Fruit fly (Drosophila melanogaster) whole organism, wandering third instar larva: Measurements from ENCODE around the gene CG5180.
A peak's percentile ranks its signal among the peaks of the same experiment; 100 is the strongest.

Experiments
- Jra ChIP-seq: sonication (Bioruptor generic); optimal IDR thresholded peaks from 2 replicates; lab custom pipeline; 2016; ENCODE audit warnings: missing biosample characterization, missing genetic modification characterization
- Sp1 ChIP-seq: fragments of 200-800 bp; sonication (Bioruptor generic); optimal IDR thresholded peaks from 3 replicates; lab custom pipeline; 2019; ENCODE audit warnings: missing biosample characterization, mild to moderate bottlenecking, missing genetic modification characterization, moderate library complexity
- h ChIP-seq: fragments of 200-800 bp; sonication (Bioruptor generic); optimal IDR thresholded peaks from 3 replicates; lab custom pipeline; 2016; ENCODE audit warnings: missing biosample characterization, mild to moderate bottlenecking, missing genetic modification characterization
- lola ChIP-seq: fragments of >200 bp; optimal IDR thresholded peaks from 2 replicates; lab custom pipeline; 2017; ENCODE audit warnings: missing biosample characterization, missing genetic modification characterization
- pan ChIP-seq: fragments of >200 bp; optimal IDR thresholded peaks from 2 replicates; lab custom pipeline; 2017
- woc ChIP-seq: sonication (Bioruptor generic); optimal IDR thresholded peaks from 2 replicates; lab custom pipeline; 2016; ENCODE audit warnings: missing biosample characterization, mild to moderate bottlenecking, missing genetic modification characterization

DNA sequence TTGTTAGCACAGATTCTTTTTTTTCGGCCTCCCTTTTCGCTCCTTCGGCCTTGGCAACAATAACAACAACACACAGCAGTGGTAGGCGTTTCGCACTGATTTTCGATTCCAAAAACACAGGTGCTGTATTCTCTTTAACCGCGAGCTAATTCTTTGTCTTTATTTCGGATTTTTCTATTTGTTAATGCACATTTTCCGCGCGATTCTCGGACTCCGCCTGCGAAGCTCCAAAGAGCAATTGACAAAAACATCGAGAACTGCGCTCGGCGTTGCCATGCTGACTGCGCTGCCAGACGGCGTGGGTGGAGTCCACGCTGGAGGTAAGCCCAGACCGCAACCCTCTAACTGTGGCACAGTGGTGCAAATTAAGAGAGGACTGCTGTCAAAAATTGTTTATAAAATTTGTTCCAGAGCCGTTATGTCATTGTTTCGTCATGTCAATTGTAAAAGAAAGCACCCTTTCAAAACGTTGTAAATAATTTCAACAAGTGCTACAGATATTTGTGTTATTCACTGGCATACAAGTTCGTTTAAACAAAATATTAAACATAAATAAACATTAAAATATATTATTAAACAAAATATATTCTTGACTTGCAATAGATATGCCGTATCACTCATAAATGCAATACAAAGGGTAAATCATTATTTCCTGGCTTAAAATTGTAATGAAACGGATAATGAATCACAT is at the start of gene CG5180, which contains the start of gene DPCoAC:
- TF ChIP-seq Jra (GFP tag; lab: Kevin White, UChicago) (peak; percentile 72), lola (no peak), pan (lab: Kevin White, UChicago) (no peak), woc (GFP tag; lab: Kevin White, UChicago) (peak; percentile 71), Sp1 (GFP tag; lab: Kevin White, UChicago) (peak; percentile 28), h (GFP tag; lab: Kevin White, UChicago) (peak; percentile 6)
